Worm (Caenorhabditis elegans) whole organism, L4 larva: ENCODE data around the gene srsx-28.

ENCODE experiments used
- D1046.2 ChIP-seq: fragments of 200-800 bp; sonication (Bioruptor generic); IDR thresholded peaks from 2 replicates; pipeline ENCODE4 v1.3.6; 2022; ENCODE audit warnings: missing genetic modification characterization, missing compliant biosample characterization
- F26F4.8 ChIP-seq: fragments of 200-800 bp; sonication (Bioruptor generic); conservative IDR thresholded peaks from 2 replicates; pipeline ENCODE4 v1.3.6; 2022; ENCODE audit warnings: missing genetic modification characterization, missing compliant biosample characterization
- Y48G9A.11 ChIP-seq: fragments of 200-800 bp; sonication (Bioruptor generic); IDR thresholded peaks from 2 replicates; pipeline ENCODE4 v1.3.6; 2022; ENCODE audit warnings: missing genetic modification reagents, missing genetic modification characterization, missing compliant biosample characterization
- aha-1 ChIP-seq: fragments of 150-350 bp; peaks from one replicate; lab custom pipeline; 2014; ENCODE audit warnings: missing biosample characterization, missing genetic modification characterization
- attf-4 ChIP-seq: sonication (generic microtip); optimal IDR thresholded peaks from 3 replicates; lab custom pipeline; 2017; ENCODE audit warnings: missing biosample characterization, missing genetic modification characterization
- ceh-44 ChIP-seq: fragments of 200-800 bp; sonication (Bioruptor generic); IDR thresholded peaks from 2 replicates; pipeline ENCODE4 v1.3.6; 2022; ENCODE audit warnings: missing genetic modification reagents, missing genetic modification characterization, missing compliant biosample characterization
- cey-2 ChIP-seq: sonication (generic microtip); optimal IDR thresholded peaks from 3 replicates; lab custom pipeline; 2017; ENCODE audit warnings: missing genetic modification characterization, mild to moderate bottlenecking, missing compliant biosample characterization, antibody characterized with exemption, borderline replicate concordance; ENCODE audit not compliant: insufficient read depth
- daf-16 ChIP-seq, 3 experiments: sonication (generic microtip); optimal IDR thresholded peaks; 2 replicates each; lab custom pipeline; 2016 to 2017; ENCODE audit warnings: missing genetic modification characterization in 3 of 3, missing genetic modification reagents in 3 of 3, mild to moderate bottlenecking in 2 of 3, missing compliant biosample characterization in 2 of 3, missing biosample characterization in 1 of 3, moderate library complexity in 1 of 3
- daf-19 ChIP-seq: fragments of 200-800 bp; sonication (Bioruptor generic); conservative IDR thresholded peaks from 2 replicates; pipeline ENCODE4 v1.3.6; 2022; ENCODE audit warnings: missing genetic modification characterization, missing compliant biosample characterization
- dve-1 ChIP-seq: sonication (generic microtip); optimal IDR thresholded peaks from 2 replicates; lab custom pipeline; 2017; ENCODE audit warnings: antibody characterized with exemption, mild to moderate bottlenecking, missing genetic modification characterization, missing compliant biosample characterization; ENCODE audit not compliant: insufficient read depth
- fos-1 ChIP-seq: fragments of 150-350 bp; optimal IDR thresholded peaks from 2 replicates; lab custom pipeline; 2014; ENCODE audit warnings: missing biosample characterization, missing genetic modification characterization
- hlh-11 ChIP-seq: fragments of 200-800 bp; sonication (Bioruptor generic); optimal IDR thresholded peaks from 2 replicates; lab custom pipeline; 2018; ENCODE audit warnings: mild to moderate bottlenecking, missing genetic modification characterization, missing compliant biosample characterization
- lin-1 ChIP-seq: fragments of 200-800 bp; sonication (Bioruptor generic); IDR thresholded peaks from 2 replicates; pipeline ENCODE4 v1.3.6; 2022; ENCODE audit warnings: missing genetic modification reagents, missing genetic modification characterization, missing compliant biosample characterization
- lin-38 ChIP-seq: fragments of 200-800 bp; sonication (Bioruptor generic); IDR thresholded peaks from 2 replicates; pipeline ENCODE4 v1.3.6; 2022; ENCODE audit warnings: missing genetic modification reagents, missing genetic modification characterization, missing compliant biosample characterization
- mep-1 ChIP-seq: fragments of 150-350 bp; sonication (generic microtip); optimal IDR thresholded peaks from 3 replicates; lab custom pipeline; 2014; ENCODE audit warnings: missing biosample characterization, missing genetic modification characterization
- mxl-3 ChIP-seq: fragments of 200-800 bp; sonication (Bioruptor generic); optimal IDR thresholded peaks from 2 replicates; lab custom pipeline; 2018; ENCODE audit warnings: mild to moderate bottlenecking, missing genetic modification characterization, missing compliant biosample characterization
- nhr-11 ChIP-seq: fragments of 150-350 bp; optimal IDR thresholded peaks from 2 replicates; lab custom pipeline; 2014; ENCODE audit warnings: missing biosample characterization, missing genetic modification characterization
- nhr-111 ChIP-seq: fragments of 200-800 bp; sonication (Bioruptor generic); optimal IDR thresholded peaks from 2 replicates; lab custom pipeline; 2018; ENCODE audit warnings: mild to moderate bottlenecking, missing genetic modification characterization, missing compliant biosample characterization
- nhr-28 ChIP-seq: fragments of 150-350 bp; optimal IDR thresholded peaks from 2 replicates; lab custom pipeline; 2014; ENCODE audit warnings: missing biosample characterization, missing genetic modification characterization
- nhr-6 ChIP-seq: fragments of 150-350 bp; optimal IDR thresholded peaks from 2 replicates; lab custom pipeline; 2014; ENCODE audit warnings: missing biosample characterization, missing genetic modification characterization
- nhr-76 ChIP-seq: fragments of 150-350 bp; optimal IDR thresholded peaks from 2 replicates; lab custom pipeline; 2014; ENCODE audit warnings: missing biosample characterization, missing genetic modification characterization
- pha-4 ChIP-seq, 2 experiments: fragments of 150-350 bp in 1 of 2; fragments of 200-800 bp in 1 of 2; sonication (Bioruptor generic) in 1 of 2; IDR thresholded peaks in 1 of 2; optimal IDR thresholded peaks in 1 of 2; 2 replicates each; pipeline versions ENCODE4 v1.3.6 to Lab custom; 2014 to 2022; ENCODE audit warnings: missing genetic modification characterization in 2 of 2, missing genetic modification reagents in 2 of 2, missing biosample characterization in 1 of 2, missing compliant biosample characterization in 1 of 2
- php-3 ChIP-seq: fragments of 200-800 bp; sonication (Bioruptor generic); IDR thresholded peaks from 2 replicates; pipeline ENCODE4 v1.3.6; 2022; ENCODE audit warnings: missing genetic modification reagents, missing genetic modification characterization, missing compliant biosample characterization
- pqm-1 ChIP-seq: sonication (generic microtip); optimal IDR thresholded peaks from 2 replicates; lab custom pipeline; 2017; ENCODE audit warnings: missing biosample characterization, missing genetic modification characterization
- rbr-2 ChIP-seq: sonication (generic microtip); optimal IDR thresholded peaks from 2 replicates; lab custom pipeline; 2016; ENCODE audit warnings: missing genotype, missing genetic modification characterization, missing compliant biosample characterization
- saeg-2 ChIP-seq: fragments of 200-800 bp; sonication (Bioruptor generic); IDR thresholded peaks from 2 replicates; pipeline ENCODE4 v1.3.6; 2022; ENCODE audit warnings: missing genetic modification reagents, missing genetic modification characterization, missing compliant biosample characterization
- set-16 ChIP-seq: fragments of 200-800 bp; sonication (Bioruptor generic); IDR thresholded peaks from 2 replicates; pipeline ENCODE4 v1.3.6; 2022; ENCODE audit warnings: missing genetic modification reagents, missing genetic modification characterization, missing compliant biosample characterization
- snpc-1.2 ChIP-seq: fragments of 200-800 bp; sonication (Bioruptor generic); IDR thresholded peaks from 2 replicates; pipeline ENCODE4 v1.3.6; 2022; ENCODE audit warnings: missing genetic modification reagents, missing genetic modification characterization, missing compliant biosample characterization
- tag-97 ChIP-seq: fragments of 200-800 bp; sonication (Bioruptor generic); IDR thresholded peaks from 2 replicates; pipeline ENCODE4 v1.3.6; 2022; ENCODE audit warnings: missing genetic modification characterization, missing compliant biosample characterization
- unc-62 ChIP-seq, 3 experiments: fragments of 150-350 bp in 1 of 3; sonication (generic microtip); optimal IDR thresholded peaks in 2 of 3; peaks in 1 of 3; 1 replicate in 1 of 3; 2 replicates in 2 of 3; lab custom pipeline; 2014 to 2017; ENCODE audit warnings: missing biosample characterization in 3 of 3, missing genetic modification characterization in 3 of 3, missing genetic modification reagents in 3 of 3, missing genotype in 1 of 3
- zfp-2 ChIP-seq: sonication (generic microtip); optimal IDR thresholded peaks from 2 replicates; lab custom pipeline; 2016; ENCODE audit warnings: mild to moderate bottlenecking, missing genetic modification characterization, missing compliant biosample characterization
- ztf-11 ChIP-seq: fragments of 150-350 bp; optimal IDR thresholded peaks from 2 replicates; lab custom pipeline; 2014; ENCODE audit warnings: missing biosample characterization, missing genetic modification characterization

srsx-28 gene

DNA sequence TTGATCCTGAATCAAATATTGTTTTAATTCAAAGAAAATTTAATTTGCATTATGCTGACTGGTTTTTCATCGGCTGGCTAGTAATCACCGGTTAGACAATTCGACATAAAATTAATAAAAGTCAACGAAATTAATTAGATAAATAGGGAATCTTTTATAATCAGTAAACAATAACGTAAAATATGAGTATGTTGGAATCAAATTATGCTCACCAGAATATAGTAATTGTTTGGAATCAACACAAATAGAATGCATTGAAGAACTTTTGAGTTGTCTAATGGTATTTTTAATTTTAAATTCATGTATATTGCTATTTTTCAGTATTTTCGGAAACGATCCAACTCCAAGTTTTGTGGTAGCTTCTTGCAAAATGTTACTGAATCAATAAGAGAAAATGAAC, 47.0 kb upstream of the srsx-28 start, which contains the start of gene C08B6.2:
Gene C08B6.2 (plus strand): TSS at position 301 of the 400 bp plus-strand sequence.
- TF ChIP-seq aha-1 (tag; lab: Kevin White, UChicago) (peak; percentile 44), snpc-1.2 (GFP tag; lab: Robert Waterston, UW) (no peak), Y48G9A.11 (GFP tag; lab: Robert Waterston, UW) (no peak), set-16 (no peak), nhr-11 (no peak)

DNA sequence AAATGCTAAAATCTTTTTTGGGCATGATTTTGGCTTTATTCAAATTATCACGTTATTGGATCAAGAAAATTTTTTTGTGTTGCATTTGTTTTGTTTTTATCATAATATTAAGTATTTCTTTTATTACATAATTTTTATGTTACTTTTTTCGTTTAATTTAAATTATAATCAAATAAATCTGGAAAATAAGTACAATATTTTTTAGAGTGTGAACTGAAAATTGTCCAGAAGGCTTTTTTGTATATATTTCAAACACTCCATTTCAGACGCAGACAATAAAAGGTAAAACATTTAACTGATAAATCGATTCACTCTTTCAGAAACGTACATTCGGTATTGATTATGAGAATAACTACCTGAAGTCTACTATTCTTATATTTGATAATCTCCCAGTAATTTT, 45.1 kb upstream of the srsx-28 start, which contains the start of gene C08B6.11:
Gene C08B6.11 (plus strand): TSS at position 301 of the 400 bp plus-strand sequence.
- TF ChIP-seq mep-1 (tag; lab: Kevin White, UChicago) = no peak
- TF ChIP-seq cey-2 (tag; lab: Kevin White, UChicago) = no peak

- TF ChIP-seq pha-4 (GFP tag; IDR thresholded peaks at IDR 0.05; lab: Robert Waterston, UW) (no peak), pha-4 (tag; optimal IDR thresholded peaks at IDR 0.05; lab: Kevin White, UChicago) (no peak), daf-16 (GFP tag; optimal IDR thresholded peaks at IDR 0.05; lab: Kevin White, UChicago) (no peak), daf-16 (tag; optimal IDR thresholded peaks at IDR 0.05; lab: Kevin White, UChicago) (peak; percentile 53), nhr-28 (tag; lab: Kevin White, UChicago) (peak; percentile 17), pqm-1 (tag; lab: Kevin White, UChicago) (peak; percentile 44)
- TF ChIP-seq, all 104 proteins: peak for 3
Measured at ce11 chrV:10111129-10111528, 41.2 kb upstream of the srsx-28 start.

ce11 chrV:10112187-10112586, 40.2 kb upstream of the srsx-28 start, which contains the start of gene C08B6.3:
TSS of gene C08B6.3 (minus strand) at chrV:10112287.
- TF ChIP-seq nhr-111 (GFP tag; lab: Kevin White, UChicago) (no peak), set-16 (no peak), unc-62 (GFP tag; optimal IDR thresholded peaks at IDR 0.05 in 1 of 2; lab: Kevin White, UChicago) (peak in 1 of 2 experiments; percentile 18), unc-62 (tag; optimal IDR thresholded peaks at IDR 0.05; lab: Kevin White, UChicago) (no peak), daf-16 (GFP tag; optimal IDR thresholded peaks at IDR 0.05; lab: Kevin White, UChicago) (no peak), daf-16 (tag; optimal IDR thresholded peaks at IDR 0.05; lab: Kevin White, UChicago) (peak; percentile 8), attf-4 (tag; lab: Kevin White, UChicago) (no peak), fos-1 (tag; lab: Kevin White, UChicago) (no peak)

ce11 chrV:10114329-10114728, 38.0 kb upstream of the srsx-28 start, which contains the start of gene cht-5:
TSS of gene cht-5 (plus strand) at chrV:10114629.
- TF ChIP-seq mxl-3 (no peak), ztf-11 (tag; lab: Kevin White, UChicago) (no peak), tag-97 (no peak), dve-1 (no peak), F26F4.8 (no peak), rbr-2 (tag; lab: Kevin White, UChicago) (no peak), zfp-2 (tag; lab: Kevin White, UChicago) (no peak), lin-38 (GFP tag; lab: Robert Waterston, UW) (no peak), snpc-1.2 (GFP tag; lab: Robert Waterston, UW) (no peak), php-3 (no peak), daf-19 (GFP tag; lab: Robert Waterston, UW) (no peak), aha-1 (tag; lab: Kevin White, UChicago) (no peak), ceh-44 (GFP tag; lab: Robert Waterston, UW) (no peak), lin-1 (GFP tag; lab: Robert Waterston, UW) (no peak), hlh-11 (tag; lab: Kevin White, UChicago) (no peak), saeg-2 (no peak), D1046.2 (no peak), nhr-76 (tag; lab: Kevin White, UChicago) (no peak), Y48G9A.11 (GFP tag; lab: Robert Waterston, UW) (no peak), nhr-6 (no peak)
- TF ChIP-seq, all 104 proteins: peak for 0
